Fruit fly (Drosophila melanogaster) whole organism, embryonic: ENCODE results near the gene IRSp53.
A peak's percentile ranks its signal among the peaks of the same experiment; 100 is the strongest.

Source experiments
- Atf3 ChIP-seq: fragments of 200-800 bp; sonication (Bioruptor generic); optimal IDR thresholded peaks from 3 replicates; lab custom pipeline; 2016; ENCODE audit warnings: missing biosample characterization, missing genetic modification characterization
- B-H2 ChIP-seq: fragments of 200-800 bp; sonication (Bioruptor generic); optimal IDR thresholded peaks from 2 replicates; lab custom pipeline; 2018; ENCODE audit warnings: missing biosample characterization, mild to moderate bottlenecking, missing genetic modification characterization
- Bgb ChIP-seq: fragments of 200-800 bp; sonication (Bioruptor generic); IDR thresholded peaks from 2 replicates; pipeline ENCODE4 v1.3.6; 2022; ENCODE audit warnings: missing biosample characterization, missing genetic modification characterization; ENCODE audit not compliant: partially characterized antibody
- CG11247 ChIP-seq: fragments of 200-800 bp; sonication (Bioruptor generic); IDR thresholded peaks from 2 replicates; pipeline ENCODE4 v1.3.6; 2022; ENCODE audit warnings: missing biosample characterization, missing genetic modification characterization
- CG11696 ChIP-seq: fragments of 200-800 bp; sonication (Bioruptor generic); IDR thresholded peaks from 2 replicates; pipeline ENCODE4 v1.3.6; 2022; ENCODE audit warnings: missing biosample characterization, missing genetic modification characterization
- CG13123 ChIP-seq: fragments of 200-800 bp; sonication (Bioruptor generic); optimal IDR thresholded peaks from 2 replicates; lab custom pipeline; 2016; ENCODE audit warnings: missing biosample characterization, missing genetic modification characterization
- CG18262 ChIP-seq: fragments of 200-800 bp; optimal IDR thresholded peaks from 3 replicates; lab custom pipeline; 2019; ENCODE audit warnings: missing biosample characterization, mild to moderate bottlenecking, missing genetic modification characterization, moderate library complexity
- CG2678 ChIP-seq: fragments of 200-800 bp; sonication (Bioruptor generic); optimal IDR thresholded peaks from 3 replicates; lab custom pipeline; 2019; ENCODE audit warnings: missing biosample characterization, mild to moderate bottlenecking, missing genetic modification characterization, moderate library complexity
- CG4854 ChIP-seq: fragments of 200-800 bp; sonication (Bioruptor generic); optimal IDR thresholded peaks from 2 replicates; lab custom pipeline; 2016; ENCODE audit warnings: missing biosample characterization, missing genetic modification characterization, inconsistent platforms
- CG6254 ChIP-seq: fragments of 200-800 bp; sonication (Bioruptor generic); optimal IDR thresholded peaks from 3 replicates; lab custom pipeline; 2017; ENCODE audit warnings: mild to moderate bottlenecking, missing biosample characterization, missing genetic modification reagents, missing genetic modification characterization
- CG6654 ChIP-seq: fragments of 200-800 bp; sonication (Bioruptor generic); optimal IDR thresholded peaks from 2 replicates; lab custom pipeline; 2017; ENCODE audit warnings: missing biosample characterization, mild to moderate bottlenecking, missing genetic modification characterization
- CG6683 ChIP-seq: fragments of 200-800 bp; sonication (Bioruptor generic); optimal IDR thresholded peaks from 2 replicates; lab custom pipeline; 2017; ENCODE audit warnings: missing biosample characterization, mild to moderate bottlenecking, missing genetic modification characterization, missing genetic modification reagents
- CG6813 ChIP-seq: fragments of 200-800 bp; sonication (Bioruptor generic); optimal IDR thresholded peaks from 2 replicates; lab custom pipeline; 2017; ENCODE audit warnings: missing biosample characterization, missing genetic modification characterization, mild to moderate bottlenecking, moderate library complexity, missing genetic modification reagents
- CG8281 ChIP-seq: fragments of 200-800 bp; sonication (Bioruptor generic); optimal IDR thresholded peaks from 2 replicates; lab custom pipeline; 2018; ENCODE audit warnings: missing biosample characterization, mild to moderate bottlenecking, missing genetic modification characterization, moderate library complexity
- D19B ChIP-seq: fragments of 200-800 bp; sonication (Bioruptor generic); optimal IDR thresholded peaks from 2 replicates; lab custom pipeline; 2017; ENCODE audit warnings: missing biosample characterization, mild to moderate bottlenecking, missing genetic modification characterization
- Dip3 ChIP-seq: fragments of 200-800 bp; sonication (Bioruptor generic); optimal IDR thresholded peaks from 3 replicates; lab custom pipeline; 2016; ENCODE audit warnings: missing biosample characterization, missing genetic modification characterization
- Doc3 ChIP-seq: fragments of 200-800 bp; sonication (Bioruptor generic); IDR thresholded peaks from 3 replicates; pipeline ENCODE4 v1.3.6; 2022; ENCODE audit warnings: missing biosample characterization, missing genetic modification characterization; ENCODE audit not compliant: partially characterized antibody
- Hr78 ChIP-seq, 2 experiments: fragments of 200-800 bp in 1 of 2; fragments of >200 bp in 1 of 2; sonication (Bioruptor generic) in 1 of 2; optimal IDR thresholded peaks; 2 replicates each; lab custom pipeline; 2017 to 2019; ENCODE audit warnings: missing biosample characterization in 2 of 2, missing genetic modification characterization in 2 of 2, mild to moderate bottlenecking in 1 of 2, moderate library complexity in 1 of 2
- MESR4 ChIP-seq: fragments of 200-800 bp; sonication (Bioruptor generic); optimal IDR thresholded peaks from 2 replicates; lab custom pipeline; 2018; ENCODE audit warnings: missing biosample characterization, mild to moderate bottlenecking, missing genetic modification characterization, moderate library complexity
- Med ChIP-seq: fragments of 200-800 bp; sonication (Bioruptor generic); peaks from one replicate; lab custom pipeline; 2016; ENCODE audit warnings: missing biosample characterization, missing genetic modification characterization, mild to moderate bottlenecking, inconsistent platforms, moderate library complexity
- Myb ChIP-seq: fragments of 200-800 bp; sonication (Bioruptor generic); optimal IDR thresholded peaks from 2 replicates; lab custom pipeline; 2016; ENCODE audit warnings: missing biosample characterization, missing genetic modification characterization
- NC2α ChIP-seq: fragments of 200-800 bp; sonication (Bioruptor generic); optimal IDR thresholded peaks from 2 replicates; lab custom pipeline; 2016; ENCODE audit warnings: missing biosample characterization, missing genetic modification characterization
- Rx ChIP-seq: fragments of 200-800 bp; sonication (Bioruptor generic); IDR thresholded peaks from 2 replicates; pipeline ENCODE4 v1.3.6; 2022; ENCODE audit warnings: missing biosample characterization, missing genetic modification characterization
- Scr ChIP-seq: fragments of 200-800 bp; sonication (Bioruptor generic); IDR thresholded peaks from 2 replicates; pipeline ENCODE4 v1.3.6; 2022; ENCODE audit warnings: missing biosample characterization, missing genetic modification characterization; ENCODE audit not compliant: partially characterized antibody
- TFAM ChIP-seq: fragments of 200-800 bp; sonication (Bioruptor generic); optimal IDR thresholded peaks from 2 replicates; lab custom pipeline; 2017; ENCODE audit warnings: missing biosample characterization, missing genetic modification characterization, inconsistent platforms
- Vsx1 ChIP-seq: fragments of 200-800 bp; sonication (Bioruptor generic); optimal IDR thresholded peaks from 2 replicates; lab custom pipeline; 2017; ENCODE audit warnings: missing biosample characterization, mild to moderate bottlenecking, missing genetic modification characterization, missing genetic modification reagents
- abd-A ChIP-seq: fragments of 200-800 bp; sonication (Bioruptor generic); optimal IDR thresholded peaks from 3 replicates; lab custom pipeline; 2019; ENCODE audit warnings: missing biosample characterization, mild to moderate bottlenecking, missing genetic modification characterization, moderate library complexity
- ash1 ChIP-seq: fragments of 200-800 bp; sonication (Bioruptor generic); optimal IDR thresholded peaks from 2 replicates; lab custom pipeline; 2018; ENCODE audit warnings: missing biosample characterization, mild to moderate bottlenecking, missing genetic modification characterization
- bowl ChIP-seq: fragments of 200-800 bp; sonication (Bioruptor generic); IDR thresholded peaks from 2 replicates; pipeline ENCODE4 v1.3.6; 2022; ENCODE audit warnings: missing biosample characterization, missing genetic modification characterization
- crp ChIP-seq, 2 experiments: fragments of 200-800 bp; sonication (Bioruptor generic); optimal IDR thresholded peaks; 2 replicates in 1 of 2; 3 replicates in 1 of 2; lab custom pipeline; 2017; ENCODE audit warnings: missing biosample characterization in 2 of 2, missing genetic modification characterization in 2 of 2, mild to moderate bottlenecking in 1 of 2, moderate library complexity in 1 of 2
- dimm ChIP-seq: fragments of 200-800 bp; sonication (Bioruptor generic); IDR thresholded peaks from 2 replicates; pipeline ENCODE4 v1.3.6; 2022; ENCODE audit warnings: missing biosample characterization, missing genetic modification characterization
- dysf ChIP-seq: fragments of 200-800 bp; sonication (Bioruptor generic); IDR thresholded peaks from 3 replicates; pipeline ENCODE4 v1.3.6; 2022; ENCODE audit warnings: missing biosample characterization, missing genetic modification characterization
- fd64A ChIP-seq: fragments of 200-800 bp; sonication (Bioruptor generic); optimal IDR thresholded peaks from 3 replicates; lab custom pipeline; 2018; ENCODE audit warnings: missing biosample characterization, mild to moderate bottlenecking, missing genetic modification characterization
- fu2 ChIP-seq: fragments of 200-800 bp; sonication (Bioruptor generic); optimal IDR thresholded peaks from 2 replicates; lab custom pipeline; 2016; ENCODE audit warnings: missing biosample characterization, missing genetic modification characterization
- hkb ChIP-seq, 2 experiments: fragments of 200-800 bp in 1 of 2; fragments of >200 bp in 1 of 2; sonication (Bioruptor generic) in 1 of 2; IDR thresholded peaks in 1 of 2; optimal IDR thresholded peaks in 1 of 2; 2 replicates each; pipeline versions ENCODE4 v1.3.6 to Lab custom; 2017 to 2022; ENCODE audit warnings: missing biosample characterization in 1 of 2, missing genetic modification characterization in 1 of 2
- inv ChIP-seq: fragments of 200-800 bp; sonication (Bioruptor generic); IDR thresholded peaks from 2 replicates; pipeline ENCODE4 v1.3.6; 2022; ENCODE audit warnings: missing biosample characterization, missing genetic modification characterization; ENCODE audit not compliant: partially characterized antibody
- jing ChIP-seq: fragments of 200-800 bp; sonication (Bioruptor generic); optimal IDR thresholded peaks from 2 replicates; lab custom pipeline; 2018; ENCODE audit warnings: missing biosample characterization, mild to moderate bottlenecking, missing genetic modification characterization
- knrl ChIP-seq: fragments of 200-800 bp; sonication (Bioruptor generic); IDR thresholded peaks from 3 replicates; pipeline ENCODE4 v1.3.6; 2022; ENCODE audit warnings: missing biosample characterization, missing genetic modification characterization; ENCODE audit not compliant: partially characterized antibody
- lilli ChIP-seq: fragments of 200-800 bp; sonication (Bioruptor generic); optimal IDR thresholded peaks from 3 replicates; lab custom pipeline; 2016; ENCODE audit warnings: missing biosample characterization, missing genetic modification characterization
- onecut ChIP-seq: fragments of 200-800 bp; sonication (Bioruptor generic); IDR thresholded peaks from 2 replicates; pipeline ENCODE4 v1.3.6; 2022; ENCODE audit warnings: missing biosample characterization, missing genetic modification characterization
- otp ChIP-seq: fragments of 200-800 bp; sonication (Bioruptor generic); IDR thresholded peaks from 3 replicates; pipeline ENCODE4, ENCODE4 v1.3.6; 2022; ENCODE audit warnings: missing biosample characterization, missing genetic modification characterization
- run ChIP-seq: fragments of 200-800 bp; sonication (Bioruptor generic); optimal IDR thresholded peaks from 3 replicates; lab custom pipeline; 2018; ENCODE audit warnings: missing biosample characterization, mild to moderate bottlenecking, missing genetic modification characterization
- sens-2 ChIP-seq: fragments of 200-800 bp; sonication (Bioruptor generic); IDR thresholded peaks from 2 replicates; pipeline ENCODE4 v1.3.6; 2022; ENCODE audit warnings: missing biosample characterization, missing genetic modification characterization
- slou ChIP-seq: fragments of 200-800 bp; sonication (Bioruptor generic); optimal IDR thresholded peaks from 3 replicates; lab custom pipeline; 2016; ENCODE audit warnings: missing biosample characterization, missing genetic modification characterization
- sr ChIP-seq: fragments of 200-800 bp; sonication (Bioruptor generic); IDR thresholded peaks from 3 replicates; pipeline ENCODE4 v1.3.6; 2022; ENCODE audit warnings: missing biosample characterization, missing genetic modification characterization
- tll ChIP-seq, 2 experiments: fragments of 200-800 bp in 1 of 2; fragments of >200 bp in 1 of 2; sonication (Bioruptor generic) in 1 of 2; optimal IDR thresholded peaks; 2 replicates each; lab custom pipeline; 2017 to 2019; ENCODE audit warnings: missing biosample characterization in 2 of 2, missing genetic modification characterization in 2 of 2, mild to moderate bottlenecking in 1 of 2, moderate library complexity in 1 of 2
- tna ChIP-seq: fragments of 200-800 bp; sonication (Bioruptor generic); IDR thresholded peaks from 2 replicates; pipeline ENCODE4 v1.3.6; 2022; ENCODE audit warnings: missing biosample characterization, missing genetic modification characterization; ENCODE audit not compliant: partially characterized antibody
- vvl ChIP-seq: fragments of 200-800 bp; sonication (Bioruptor generic); IDR thresholded peaks from 2 replicates; pipeline ENCODE4 v1.3.6; 2022; ENCODE audit warnings: missing biosample characterization, missing genetic modification characterization
- wek ChIP-seq: fragments of 200-800 bp; sonication (Bioruptor generic); optimal IDR thresholded peaks from 3 replicates; lab custom pipeline; 2018; ENCODE audit warnings: missing biosample characterization, mild to moderate bottlenecking, missing genetic modification characterization, moderate library complexity

The IRSp53 gene

dm6 chr3L:11123088-11123487, 12.8 kb upstream of the IRSp53 start, which contains the start of the genes Ufd1 and NaPi-III (continued):
- TF ChIP-seq Scr (GFP tag; lab: Robert Waterston, UW) (peak; percentile 81), D19B (GFP tag; lab: Kevin White, UChicago) (no peak), knrl (GFP tag; lab: Robert Waterston, UW) (peak; percentile 83), CG6254 (GFP tag; lab: Kevin White, UChicago) (no peak), CG11247 (no peak), jing (no peak), B-H2 (GFP tag; lab: Kevin White, UChicago) (peak; percentile 64), Rx (no peak), Hr78 (GFP tag; optimal IDR thresholded peaks at IDR 0.05; lab: Kevin White, UChicago) (no peak), CG13123 (GFP tag; lab: Kevin White, UChicago) (no peak), CG18262 (no peak), fu2 (GFP tag; lab: Kevin White, UChicago) (peak; percentile 17), CG11696 (GFP tag; lab: Robert Waterston, UW) (no peak), CG6813 (GFP tag; lab: Kevin White, UChicago) (no peak), CG6683 (GFP tag; lab: Kevin White, UChicago) (no peak), Atf3 (GFP tag; lab: Kevin White, UChicago) (peak; percentile 5), MESR4 (GFP tag; lab: Kevin White, UChicago) (peak; percentile 87), abd-A (no peak), wek (no peak), bowl (GFP tag; lab: Robert Waterston, UW) (no peak), Doc3 (peak; percentile 67), Bgb (GFP tag; lab: Robert Waterston, UW) (peak; percentile 91), Myb (GFP tag; lab: Kevin White, UChicago) (peak; percentile 81), vvl (GFP tag; lab: Robert Waterston, UW) (peak; percentile 59; the same call in 1 of the 2 replicates), CG8281 (tag; lab: Kevin White, UChicago) (no peak), tll (GFP tag; optimal IDR thresholded peaks at IDR 0.05; lab: Kevin White, UChicago) (no peak), onecut (GFP tag; lab: Robert Waterston, UW) (no peak), Dip3 (GFP tag; lab: Kevin White, UChicago) (no peak), NC2α (no peak), CG6654 (GFP tag; lab: Kevin White, UChicago) (no peak), run (tag; lab: Kevin White, UChicago) (no peak), crp (GFP tag; optimal IDR thresholded peaks at IDR 0.05; lab: Kevin White, UChicago) (peak in 1 of 2 experiments; percentile 69), slou (GFP tag; lab: Kevin White, UChicago) (no peak), otp (GFP tag; lab: Robert Waterston, UW) (no peak), sens-2 (GFP tag; lab: Robert Waterston, UW) (no peak), Vsx1 (no peak), tna (GFP tag; lab: Robert Waterston, UW) (peak; percentile 76), CG4854 (GFP tag; lab: Kevin White, UChicago) (no peak), hkb (optimal IDR thresholded peaks at IDR 0.05; lab: Kevin White, UChicago) (peak; percentile 35), hkb (GFP tag; IDR thresholded peaks at IDR 0.05; lab: Robert Waterston, UW) (no peak), dimm (GFP tag; lab: Robert Waterston, UW) (no peak), dysf (GFP tag; lab: Robert Waterston, UW) (peak; percentile 38; the same call in 1 of the 3 replicates), CG2678 (tag; lab: Kevin White, UChicago) (peak; percentile 15), inv (peak; percentile 71; the same call in 1 of the 2 replicates), sr (GFP tag; lab: Robert Waterston, UW) (no peak), fd64A (GFP tag; lab: Kevin White, UChicago) (no peak), lilli (GFP tag; lab: Kevin White, UChicago) (peak; percentile 46), ash1 (GFP tag; lab: Kevin White, UChicago) (no peak), Med (peak; percentile 92), TFAM (GFP tag; lab: Kevin White, UChicago) (no peak)
